Worm (Caenorhabditis elegans) whole organism, L3 larva: ENCODE results near the gene cyc-2.2.

ENCODE experiments used
- ceh-9 ChIP-seq: sonication (generic microtip); optimal IDR thresholded peaks from 2 replicates; lab custom pipeline; 2018; ENCODE audit warnings: missing biosample characterization, missing genetic modification characterization
- fos-1 ChIP-seq: fragments of 150-350 bp; optimal IDR thresholded peaks from 2 replicates; lab custom pipeline; 2014; ENCODE audit warnings: missing biosample characterization, missing genetic modification characterization
- mdl-1 ChIP-seq: fragments of 150-350 bp; optimal IDR thresholded peaks from 2 replicates; lab custom pipeline; 2014; ENCODE audit warnings: missing biosample characterization, missing genetic modification characterization
- skn-1 ChIP-seq: fragments of 150-350 bp; optimal IDR thresholded peaks from 2 replicates; lab custom pipeline; 2014; ENCODE audit warnings: missing biosample characterization, missing genetic modification characterization

ce11 chrV:12601835-12602234, 10.2 kb downstream of the cyc-2.2 start:
- TF ChIP-seq ceh-9 (tag; lab: Kevin White, UChicago) (no peak), fos-1 (tag; lab: Kevin White, UChicago) (no peak), skn-1 (tag; lab: Kevin White, UChicago) (no peak), mdl-1 (tag; lab: Kevin White, UChicago) (no peak)
